Worm (Caenorhabditis elegans): ENCODE results near the gene nlp-46.

The nlp-46 gene

DNA sequence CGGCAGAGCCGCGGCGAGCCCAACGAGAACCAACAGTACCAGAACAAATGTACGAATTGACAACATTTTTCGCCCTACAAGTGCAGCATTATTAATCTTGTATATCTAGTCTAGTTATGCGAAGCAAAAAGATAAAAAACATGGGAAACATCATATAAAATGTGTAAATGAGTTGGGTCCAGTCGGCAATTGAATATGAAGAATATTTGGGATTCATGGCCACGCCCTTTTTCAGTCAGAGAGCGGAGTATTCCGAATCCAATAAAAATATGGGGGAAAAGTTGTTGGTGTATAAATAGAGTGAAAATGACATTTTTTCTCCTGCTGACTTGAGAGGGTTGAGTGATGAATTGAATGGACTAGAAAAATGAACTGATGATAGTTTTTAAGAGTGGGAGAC is at the start of gene nlp-46:
TSS of gene nlp-46 (minus strand) at position 101 of the 400 bp plus-strand sequence.
- TF ChIP-seq him-1 (tag; optimal IDR thresholded peaks at IDR 0.05) (no peak), W03F9.2 (tag; optimal IDR thresholded peaks at IDR 0.05) (no peak), dao-5 (tag; optimal IDR thresholded peaks at IDR 0.05) (no peak)

DNA sequence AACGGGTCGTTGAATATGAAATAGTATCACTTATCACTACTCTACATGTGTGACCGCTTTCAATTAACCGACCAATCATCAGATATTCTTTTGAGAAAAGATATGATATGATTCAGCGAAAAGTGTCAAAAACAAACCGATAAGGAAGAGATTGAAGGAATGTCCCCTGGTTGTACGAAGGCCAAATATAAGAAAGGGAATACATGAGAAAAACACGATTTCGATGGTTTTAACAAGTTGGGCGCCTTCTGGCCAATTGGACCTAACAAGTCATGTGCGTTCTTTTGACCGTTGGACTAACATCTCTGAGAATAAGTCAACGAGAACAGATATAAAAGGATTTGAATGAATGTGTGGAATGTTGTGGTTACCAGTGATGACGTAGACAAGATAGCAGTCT is 49.8 kb upstream of the nlp-46 start:
- TF ChIP-seq him-1 (tag; optimal IDR thresholded peaks at IDR 0.05) (no peak), dao-5 (tag; optimal IDR thresholded peaks at IDR 0.05) (no peak), W03F9.2 (tag; optimal IDR thresholded peaks at IDR 0.05) (no peak)

DNA sequence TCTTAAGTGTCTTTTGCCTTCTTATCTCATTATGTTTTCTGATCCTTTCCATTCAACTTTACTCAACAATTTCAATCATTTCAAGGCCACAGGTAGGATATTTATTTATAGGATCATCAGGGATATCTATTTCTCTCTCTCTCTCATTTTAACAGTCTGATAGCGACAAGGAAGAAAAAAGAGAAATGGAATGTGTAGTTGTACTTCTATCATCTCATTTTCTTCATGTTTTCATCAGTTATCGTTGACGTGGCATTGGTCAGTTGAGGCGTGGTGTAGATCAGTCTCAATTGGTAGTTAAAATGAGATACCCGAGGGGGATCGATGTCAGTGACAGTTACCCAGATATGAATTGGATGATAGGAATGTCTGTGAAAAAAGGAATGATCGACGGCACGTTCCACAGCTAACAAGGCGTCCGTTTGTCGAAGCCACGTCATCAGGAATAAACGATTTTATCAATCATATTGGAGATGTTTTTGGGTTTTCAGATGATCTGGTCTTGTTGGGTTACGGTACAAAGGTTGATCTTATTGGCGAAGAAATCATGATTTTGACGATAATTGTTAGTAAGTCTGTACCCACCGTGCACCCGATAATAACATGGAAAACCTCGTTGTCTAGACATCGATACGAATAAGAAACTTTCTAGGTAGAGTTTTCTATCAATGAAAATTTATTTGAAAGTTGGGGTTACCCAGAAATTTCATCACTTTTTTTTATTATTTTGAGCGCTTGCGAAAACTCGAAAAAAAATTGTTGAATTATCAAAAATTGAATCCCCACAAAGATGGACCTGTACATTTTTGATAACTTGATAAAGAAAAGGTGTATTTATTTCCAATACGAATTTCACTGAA is 48.3 kb upstream of the nlp-46 start:
- TF ChIP-seq dao-5 (tag; optimal IDR thresholded peaks at IDR 0.05) (no peak), him-1 (tag; optimal IDR thresholded peaks at IDR 0.05) (no peak), W03F9.2 (tag; optimal IDR thresholded peaks at IDR 0.05) (no peak)

DNA sequence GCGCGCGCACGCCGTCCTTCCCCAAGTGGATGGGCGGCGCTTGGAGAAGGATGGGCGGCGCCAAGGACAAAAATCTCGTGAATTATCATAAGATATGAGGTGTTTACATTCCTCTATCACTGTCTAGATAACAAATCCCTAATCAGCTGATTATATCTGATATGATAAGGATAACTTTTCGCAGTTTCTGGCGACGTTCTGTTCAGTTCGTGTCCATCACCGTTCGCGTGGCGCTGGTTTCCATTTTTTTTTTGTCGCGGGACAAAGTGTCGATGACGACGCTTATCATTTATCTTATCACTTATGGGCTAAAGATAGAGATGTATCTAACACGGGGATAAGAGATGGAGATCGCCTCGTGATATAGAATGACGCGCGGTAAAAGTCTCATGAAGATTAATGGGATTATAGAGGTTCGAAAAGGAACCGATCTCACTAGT is 47.2 kb upstream of the nlp-46 start:
- TF ChIP-seq him-1 (tag; optimal IDR thresholded peaks at IDR 0.05) (no peak), W03F9.2 (tag; optimal IDR thresholded peaks at IDR 0.05) (no peak), dao-5 (tag; optimal IDR thresholded peaks at IDR 0.05) (no peak)

DNA sequence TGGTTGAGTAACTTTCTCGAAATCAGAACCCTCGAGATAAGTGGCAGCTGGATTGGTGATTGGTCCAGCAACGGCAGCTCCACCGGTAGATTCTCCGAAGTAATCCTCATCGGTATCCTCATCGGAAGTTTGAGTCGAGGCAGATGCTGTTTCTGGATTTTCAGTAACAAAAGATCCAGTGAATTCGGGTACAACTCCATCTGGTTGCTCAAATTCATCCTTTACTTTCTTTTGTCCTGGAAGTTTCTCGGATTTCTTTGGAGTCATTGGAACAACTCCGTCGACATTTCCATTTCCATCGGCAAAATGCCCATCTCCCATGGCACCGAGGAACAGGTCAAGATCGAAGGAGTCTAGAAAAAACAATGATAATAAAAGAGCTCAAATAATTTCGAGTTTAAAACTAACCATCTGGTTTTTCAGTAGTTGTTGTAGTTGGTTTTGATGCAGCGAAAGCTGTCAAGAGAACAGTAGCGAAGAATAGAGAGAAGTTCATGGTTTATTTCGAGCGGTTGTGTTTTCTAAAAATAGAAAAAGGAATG is 46.7 kb upstream of the nlp-46 start, which contains the start of gene F45D3.4:
TSS of gene F45D3.4 (minus strand) at position 521 of the 542 bp plus-strand sequence.
- TF ChIP-seq W03F9.2 (tag; optimal IDR thresholded peaks at IDR 0.05) = no peak
- TF ChIP-seq him-1 (tag; optimal IDR thresholded peaks at IDR 0.05) = no peak
- TF ChIP-seq dao-5 (tag; optimal IDR thresholded peaks at IDR 0.05) = no peak

DNA sequence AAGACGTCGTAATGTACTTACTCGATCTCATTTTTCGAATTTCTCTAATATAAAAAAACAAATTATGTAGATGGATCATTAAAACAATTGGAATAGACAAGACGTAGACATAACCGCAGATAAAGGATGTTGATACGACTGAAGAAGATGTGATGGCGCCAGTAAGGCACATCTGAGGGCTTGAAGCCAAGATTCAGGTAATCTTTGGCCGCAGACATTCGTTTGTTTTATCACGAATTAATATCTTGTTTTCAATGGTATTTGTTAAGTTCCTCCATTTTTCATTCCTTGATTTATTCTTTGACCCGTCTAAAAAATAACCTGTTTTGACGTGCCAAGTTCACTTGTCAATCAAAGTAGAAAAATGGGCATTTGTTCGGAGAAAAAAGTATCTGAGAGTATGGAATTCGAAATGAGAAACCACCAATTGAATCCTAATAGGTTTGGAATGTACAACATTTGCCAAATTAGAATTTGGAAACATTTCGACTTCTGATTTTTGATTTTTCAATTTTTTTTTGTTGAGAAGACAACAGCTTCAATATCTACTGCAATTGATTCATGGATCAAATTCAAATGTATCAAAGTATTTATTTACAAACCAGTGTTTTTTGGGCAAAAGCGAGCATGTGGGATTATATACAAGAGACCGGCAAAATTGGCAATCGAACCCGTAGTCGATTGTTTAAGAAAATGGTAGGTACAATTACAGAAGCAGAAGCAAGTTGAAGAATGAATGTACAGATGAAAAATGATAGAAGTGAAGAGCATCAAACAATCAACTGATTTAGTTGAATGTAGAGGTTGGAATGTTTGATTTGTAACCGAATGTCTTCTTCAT is 45.8 kb upstream of the nlp-46 start:
- TF ChIP-seq W03F9.2 (tag; optimal IDR thresholded peaks at IDR 0.05) (no peak), him-1 (tag; optimal IDR thresholded peaks at IDR 0.05) (no peak), dao-5 (tag; optimal IDR thresholded peaks at IDR 0.05) (no peak)

DNA sequence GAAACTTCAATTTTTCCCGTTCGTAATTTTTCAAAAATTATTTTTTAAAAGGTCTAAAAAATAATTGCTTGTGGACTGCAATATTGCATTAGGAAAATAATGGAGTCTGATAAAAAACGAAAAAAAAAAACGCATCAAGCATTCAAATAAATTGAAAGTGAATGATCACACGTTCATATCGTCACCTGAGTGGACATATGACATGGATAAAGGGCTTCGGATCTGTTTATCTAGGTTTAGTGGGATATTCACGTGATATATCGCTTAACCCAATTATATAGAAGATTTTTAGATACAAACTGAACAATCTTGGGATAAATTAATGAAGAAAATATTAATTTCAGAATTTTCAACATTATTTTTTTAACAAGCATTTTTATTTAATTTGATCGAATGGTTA is 44.7 kb upstream of the nlp-46 start:
- TF ChIP-seq him-1 (tag; optimal IDR thresholded peaks at IDR 0.05) = no peak
- TF ChIP-seq W03F9.2 (tag; optimal IDR thresholded peaks at IDR 0.05) = no peak
- TF ChIP-seq dao-5 (tag; optimal IDR thresholded peaks at IDR 0.05) = no peak

DNA sequence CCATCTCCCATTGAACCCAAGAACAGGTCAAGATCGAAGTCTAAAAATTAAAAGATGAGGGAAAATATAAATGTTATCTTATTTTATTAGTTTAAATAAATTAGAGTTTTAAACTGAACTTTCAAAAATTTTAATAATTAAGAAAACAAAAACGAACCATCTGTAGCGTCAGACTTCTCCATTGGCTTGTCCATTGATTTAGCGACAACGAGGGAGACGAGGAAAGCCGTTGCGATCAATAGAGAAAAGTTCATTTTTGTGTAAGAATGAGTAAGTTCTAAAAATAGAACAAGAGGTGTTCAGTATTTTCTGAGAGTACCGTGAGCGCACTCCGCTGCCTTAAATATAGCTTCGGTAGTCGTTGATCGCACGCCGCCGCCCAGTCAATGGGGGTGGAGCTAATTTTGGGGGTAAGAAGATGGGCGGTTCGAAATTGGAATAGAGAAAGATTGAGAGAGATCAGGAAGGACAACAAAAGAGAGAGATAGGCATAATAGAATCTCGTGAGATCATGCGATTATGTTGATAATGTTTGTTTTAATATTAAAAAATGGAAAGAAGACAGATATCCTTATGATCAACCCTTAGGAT is 44.0 kb upstream of the nlp-46 start, which contains the start of gene F45D3.3:
TSS of gene F45D3.3 (minus strand) at position 350 of the 591 bp plus-strand sequence.
- TF ChIP-seq him-1 (tag; optimal IDR thresholded peaks at IDR 0.05) (no peak), W03F9.2 (tag; optimal IDR thresholded peaks at IDR 0.05) (no peak), dao-5 (tag; optimal IDR thresholded peaks at IDR 0.05) (no peak)

DNA sequence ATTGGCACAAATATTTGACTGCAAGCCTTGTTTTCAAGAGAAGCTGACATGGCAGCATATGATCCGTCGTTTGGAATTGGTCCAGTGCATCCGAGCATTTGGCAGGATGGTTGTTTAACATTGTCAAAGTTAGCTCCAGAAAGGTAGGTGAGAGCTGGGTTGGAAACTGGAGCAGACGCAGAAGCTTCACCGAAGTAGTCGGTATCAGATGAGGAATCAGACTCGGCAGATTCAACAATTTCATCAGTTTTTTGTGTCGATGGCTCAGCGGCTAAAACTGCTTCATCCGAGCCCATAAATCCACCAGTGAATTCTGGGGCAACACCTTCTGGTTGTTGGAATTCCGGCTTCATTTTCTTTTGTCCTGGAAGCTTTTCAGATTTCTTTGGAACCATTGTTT is 43.5 kb upstream of the nlp-46 start:
- TF ChIP-seq dao-5 (tag; optimal IDR thresholded peaks at IDR 0.05) (no peak), W03F9.2 (tag; optimal IDR thresholded peaks at IDR 0.05) (no peak), him-1 (tag; optimal IDR thresholded peaks at IDR 0.05) (no peak)

DNA sequence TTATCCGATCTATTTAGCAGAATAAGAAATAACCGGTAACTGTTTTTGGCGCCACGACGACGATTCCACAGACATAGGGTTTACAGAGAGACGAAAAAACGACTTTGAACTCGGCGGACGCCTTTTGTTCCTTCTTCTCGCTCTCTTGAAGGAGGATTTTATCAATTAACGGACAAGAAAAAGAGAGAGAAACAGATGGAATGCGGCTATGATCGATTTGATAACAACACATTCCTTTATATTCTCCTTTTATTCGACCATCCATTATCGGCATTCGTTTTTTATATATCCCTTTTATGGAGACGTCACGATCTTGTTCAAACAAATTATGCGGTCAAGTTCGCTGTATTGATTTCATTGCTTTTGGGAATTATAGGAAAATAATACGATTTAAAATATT is 42.7 kb upstream of the nlp-46 start:
- peak; percentile 31 for TF ChIP-seq W03F9.2 (tag; optimal IDR thresholded peaks at IDR 0.05)
- no peak for TF ChIP-seq him-1 (tag; optimal IDR thresholded peaks at IDR 0.05)

DNA sequence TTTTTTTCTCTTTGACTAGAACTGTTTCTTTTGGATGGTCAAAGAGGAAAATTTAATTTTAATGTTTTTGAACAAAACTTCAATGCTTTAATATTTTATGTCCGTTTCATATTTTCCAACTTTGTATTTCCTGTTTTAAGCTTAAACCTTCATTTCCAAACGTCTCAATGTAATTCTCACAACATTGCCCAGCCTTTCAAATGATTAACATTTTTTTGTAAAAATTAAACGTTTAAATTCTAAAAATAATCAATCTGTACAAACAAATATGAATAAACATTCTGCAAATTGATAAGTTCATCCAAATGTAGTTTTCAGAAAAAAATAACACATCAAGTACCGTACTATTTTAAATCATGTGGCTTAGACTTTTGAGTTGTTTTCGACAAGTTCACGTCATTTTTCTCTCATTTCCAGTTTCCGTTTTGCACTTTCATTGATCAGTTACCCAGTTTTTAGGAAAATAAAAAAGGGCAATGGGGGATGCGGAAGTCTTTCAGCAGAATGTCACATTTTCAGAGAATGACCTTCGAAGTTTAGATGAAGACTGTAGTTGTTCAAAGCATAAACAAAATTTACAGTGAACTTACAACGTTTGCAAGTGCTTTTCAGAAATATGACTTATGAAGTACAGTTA is 36.7 kb upstream of the nlp-46 start:
- TF ChIP-seq W03F9.2 (tag; optimal IDR thresholded peaks at IDR 0.05) (no peak), him-1 (tag; optimal IDR thresholded peaks at IDR 0.05) (no peak), dao-5 (tag; optimal IDR thresholded peaks at IDR 0.05) (no peak)

DNA sequence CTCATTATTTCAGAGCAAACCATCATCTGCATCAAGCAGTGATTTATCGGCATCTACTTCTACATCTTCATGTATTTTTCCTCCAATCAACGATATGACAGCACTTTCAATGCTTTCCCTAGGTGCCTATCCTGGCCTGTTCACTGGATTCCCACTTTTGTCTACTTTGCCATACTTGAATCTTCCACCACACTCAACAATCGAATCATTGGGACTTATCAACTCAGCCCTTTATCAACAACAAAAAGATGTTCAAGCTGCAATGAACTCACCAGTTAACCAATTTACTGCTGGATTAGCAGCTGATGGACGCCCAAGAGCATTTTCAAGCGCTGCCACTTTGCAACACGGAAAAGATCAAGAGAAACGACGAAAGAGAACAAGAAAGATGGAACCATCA is 35.1 kb upstream of the nlp-46 start:
- TF ChIP-seq dao-5 (tag; optimal IDR thresholded peaks at IDR 0.05) (no peak), W03F9.2 (tag; optimal IDR thresholded peaks at IDR 0.05) (no peak), him-1 (tag; optimal IDR thresholded peaks at IDR 0.05) (no peak)

DNA sequence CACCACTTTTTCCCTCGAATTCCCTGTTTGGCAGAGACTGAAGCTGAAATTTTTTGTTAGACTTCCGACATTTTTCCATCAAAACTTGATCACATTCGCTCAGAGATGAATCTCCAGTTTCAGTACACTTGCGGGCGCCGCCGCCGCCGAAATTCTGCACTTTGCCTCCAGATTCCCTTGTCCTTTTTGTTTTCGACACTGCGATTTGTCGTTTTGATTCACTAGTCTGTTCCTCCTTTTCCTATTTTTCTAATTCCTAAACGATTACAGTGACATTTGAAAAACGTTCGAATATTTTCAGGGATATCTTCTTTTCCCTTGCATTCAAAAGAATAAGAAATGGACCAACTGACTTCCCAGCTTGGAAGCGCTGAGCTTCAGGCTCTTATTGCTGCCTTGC is 34.7 kb upstream of the nlp-46 start, which contains the start of gene F45D3.2:
TSS of gene F45D3.2 (plus strand) at position 301 of the 400 bp plus-strand sequence.
- no peak for TF ChIP-seq him-1 (tag; optimal IDR thresholded peaks at IDR 0.05)
- no peak for TF ChIP-seq W03F9.2 (tag; optimal IDR thresholded peaks at IDR 0.05)
- no peak for TF ChIP-seq dao-5 (tag; optimal IDR thresholded peaks at IDR 0.05)

Measured in whole organism, L4/young adult.